In the genomic region with DNA sequence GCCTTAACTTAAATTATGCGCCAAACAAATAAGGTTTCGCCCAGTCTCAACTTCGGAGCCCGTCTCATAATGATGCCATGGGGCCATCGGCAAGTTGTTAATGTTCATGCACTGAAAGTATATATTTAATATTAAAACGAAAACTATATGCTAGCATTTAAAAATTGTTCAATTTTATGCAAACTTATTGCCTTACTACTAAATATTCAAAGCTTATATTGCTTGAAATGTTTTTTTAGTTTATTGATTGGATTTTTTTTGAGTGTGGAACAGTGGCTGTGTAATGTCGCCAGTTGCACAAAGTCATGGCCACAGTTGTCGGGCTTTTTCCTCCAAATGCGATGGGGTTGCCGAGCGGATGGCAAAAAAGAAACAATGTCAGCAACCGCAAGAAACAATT, we compare ENCODE assay signal across 4 fruit fly cellular contexts.
TF ChIP-seq lines count a peak whose summit lies in the region.

No protein-coding gene starts in this region.

- TF ChIP-seq CTCF in whole organism, embryonic (GFP tag; optimal IDR thresholded peaks at IDR 0.05; lab: Kevin White, UChicago), result no peak

TF ChIP-seq in whole organism, embryonic, 481 proteins besides CTCF, POLR2A, EP300 and RAD21 (continues in another document):
- TF ChIP-seq CG13894 (tag; optimal IDR thresholded peaks at IDR 0.05; lab: Kevin White, UChicago) (no peak), CG6654 (GFP tag; optimal IDR thresholded peaks at IDR 0.05; lab: Kevin White, UChicago) (no peak), CG8388 (GFP tag; optimal IDR thresholded peaks at IDR 0.05; lab: Kevin White, UChicago) (peak; percentile 9), schlank (tag; optimal IDR thresholded peaks at IDR 0.05; lab: Kevin White, UChicago) (no peak), wor (GFP tag; IDR thresholded peaks at IDR 0.05; lab: Robert Waterston, UW) (no peak), ci (GFP tag; IDR thresholded peaks at IDR 0.05; lab: Robert Waterston, UW) (peak; percentile 66; the same call in 2 of the 3 replicates), CG11504 (tag; optimal IDR thresholded peaks at IDR 0.05; lab: Kevin White, UChicago) (peak; percentile 32), row (GFP tag; IDR thresholded peaks at IDR 0.05; lab: Robert Waterston, UW) (peak; percentile 37; the same call in 1 of the 3 replicates), CG10267 (tag; optimal IDR thresholded peaks at IDR 0.05; lab: Kevin White, UChicago) (peak; percentile 25), CG18262 (tag; optimal IDR thresholded peaks at IDR 0.05; lab: Kevin White, UChicago) (peak; percentile 19), pan (optimal IDR thresholded peaks at IDR 0.05; lab: Kevin White, UChicago) (no peak), pan (GFP tag; optimal IDR thresholded peaks at IDR 0.05 in 1 of 2, IDR thresholded peaks at IDR 0.05 in 1 of 2) (peak in 1 of 2 experiments; percentile 38), nom (GFP tag; optimal IDR thresholded peaks at IDR 0.05; lab: Kevin White, UChicago) (peak; percentile 50), tgo (GFP tag; IDR thresholded peaks at IDR 0.05; lab: Robert Waterston, UW) (peak; percentile 30; the same call in 1 of the 3 replicates), CG17612 (GFP tag; IDR thresholded peaks at IDR 0.05; lab: Robert Waterston, UW) (no peak), Camta (GFP tag; optimal IDR thresholded peaks at IDR 0.05; lab: Kevin White, UChicago) (no peak), CG2712 (tag; optimal IDR thresholded peaks at IDR 0.05; lab: Kevin White, UChicago) (peak; percentile 41), CG32772 (GFP tag; IDR thresholded peaks at IDR 0.05; lab: Robert Waterston, UW) (peak; percentile 33; the same call in 1 of the 2 replicates), Dip2 (GFP tag; IDR thresholded peaks at IDR 0.05; lab: Robert Waterston, UW) (no peak), sens-2 (GFP tag; IDR thresholded peaks at IDR 0.05; lab: Robert Waterston, UW) (0 out of 2 replicates have a peak, but pooled peaks have one; percentile 41), CG11085 (GFP tag; IDR thresholded peaks at IDR 0.05; lab: Robert Waterston, UW) (no peak)

TF ChIP-seq in whole organism, prepupa, 60 proteins besides CTCF, POLR2A, EP300 and RAD21 (continues in another document):
- TF ChIP-seq Hr4 (GFP tag; optimal IDR thresholded peaks at IDR 0.05; lab: Kevin White, UChicago) (peak; percentile 84), CG11902 (GFP tag; optimal IDR thresholded peaks at IDR 0.05; lab: Kevin White, UChicago) (peak; percentile 72), fd59A (GFP tag; optimal IDR thresholded peaks at IDR 0.05; lab: Kevin White, UChicago) (peak; percentile 66), Eip75B (GFP tag; optimal IDR thresholded peaks at IDR 0.05; lab: Kevin White, UChicago) (peak; percentile 85), CG4318 (GFP tag; optimal IDR thresholded peaks at IDR 0.05; lab: Kevin White, UChicago) (peak; percentile 58), net (GFP tag; optimal IDR thresholded peaks at IDR 0.05; lab: Kevin White, UChicago) (peak; percentile 78), Eip78C (GFP tag; lab: Kevin White, UChicago) (peak; percentile 92), Gug (GFP tag; IDR thresholded peaks at IDR 0.05; lab: Robert Waterston, UW) (peak; percentile 85), CG16779 (tag; optimal IDR thresholded peaks at IDR 0.05; lab: Kevin White, UChicago) (peak; percentile 57), eg (GFP tag; IDR thresholded peaks at IDR 0.05; lab: Robert Waterston, UW) (peak; percentile 91), CG6276 (GFP tag; optimal IDR thresholded peaks at IDR 0.05; lab: Kevin White, UChicago) (no peak), Ets96B (tag; optimal IDR thresholded peaks at IDR 0.05; lab: Kevin White, UChicago) (peak; percentile 86), Smox (GFP tag; optimal IDR thresholded peaks at IDR 0.05; lab: Kevin White, UChicago) (peak; percentile 81), Sox15 (GFP tag; optimal IDR thresholded peaks at IDR 0.05; lab: Kevin White, UChicago) (peak; percentile 43), CG8119 (GFP tag; IDR thresholded peaks at IDR 0.05; lab: Robert Waterston, UW) (peak; percentile 91), Eip93F (GFP tag; optimal IDR thresholded peaks at IDR 0.05; lab: Kevin White, UChicago) (peak; percentile 55), vri (GFP tag; optimal IDR thresholded peaks at IDR 0.05; lab: Kevin White, UChicago) (peak; percentile 64), Lpt (GFP tag; optimal IDR thresholded peaks at IDR 0.05; lab: Kevin White, UChicago) (peak; percentile 71), spab (GFP tag; optimal IDR thresholded peaks at IDR 0.05; lab: Kevin White, UChicago) (peak; percentile 68), fd85E (GFP tag; optimal IDR thresholded peaks at IDR 0.05; lab: Kevin White, UChicago) (peak; percentile 54), CG8319 (GFP tag; optimal IDR thresholded peaks at IDR 0.05; lab: Kevin White, UChicago) (peak; percentile 71), CG1621 (tag; optimal IDR thresholded peaks at IDR 0.05; lab: Kevin White, UChicago) (peak; percentile 75)

TF ChIP-seq in whole organism, pupa, 21 proteins besides CTCF, POLR2A, EP300 and RAD21:
- TF ChIP-seq gl (tag; optimal IDR thresholded peaks at IDR 0.05; lab: Kevin White, UChicago) (peak; percentile 63), CG17806 (tag; optimal IDR thresholded peaks at IDR 0.05; lab: Kevin White, UChicago) (peak; percentile 90), CG14655 (GFP tag; optimal IDR thresholded peaks at IDR 0.05; lab: Kevin White, UChicago) (peak; percentile 83), CG9948 (tag; optimal IDR thresholded peaks at IDR 0.05; lab: Kevin White, UChicago) (peak; percentile 79), CG32121 (GFP tag; IDR thresholded peaks at IDR 0.05; lab: Robert Waterston, UW) (peak; percentile 74), CG10348 (GFP tag; IDR thresholded peaks at IDR 0.05; lab: Robert Waterston, UW) (no peak), CG12605 (GFP tag; IDR thresholded peaks at IDR 0.05; lab: Robert Waterston, UW) (peak; percentile 84), Pif1A (GFP tag; optimal IDR thresholded peaks at IDR 0.05; lab: Kevin White, UChicago) (peak; percentile 88), CG4496 (GFP tag; IDR thresholded peaks at IDR 0.05; lab: Robert Waterston, UW) (peak; percentile 82), CG13204 (GFP tag; optimal IDR thresholded peaks at IDR 0.05; lab: Kevin White, UChicago) (no peak), CG15710 (tag; optimal IDR thresholded peaks at IDR 0.05; lab: Kevin White, UChicago) (peak; percentile 83), CG34367 (tag; optimal IDR thresholded peaks at IDR 0.05; lab: Kevin White, UChicago) (peak; percentile 67), CG8301 (tag; optimal IDR thresholded peaks at IDR 0.05; lab: Kevin White, UChicago) (peak; percentile 80), CG8159 (tag; optimal IDR thresholded peaks at IDR 0.05; lab: Kevin White, UChicago) (peak; percentile 92), Snoo (tag; optimal IDR thresholded peaks at IDR 0.05; lab: Kevin White, UChicago) (peak; percentile 76), D1 (tag; optimal IDR thresholded peaks at IDR 0.05; lab: Kevin White, UChicago) (peak; percentile 70), fd96Ca (GFP tag; IDR thresholded peaks at IDR 0.05; lab: Robert Waterston, UW) (peak; percentile 69; the same call in 2 of the 3 replicates), Pif1B (GFP tag; optimal IDR thresholded peaks at IDR 0.05; lab: Kevin White, UChicago) (peak; percentile 88), rn (GFP tag; IDR thresholded peaks at IDR 0.05; lab: Robert Waterston, UW) (peak; percentile 76), EcR (GFP tag; optimal IDR thresholded peaks at IDR 0.05; lab: Kevin White, UChicago) (peak; percentile 74), Ets98B (GFP tag; IDR thresholded peaks at IDR 0.05; lab: Robert Waterston, UW) (peak; percentile 85)

TF ChIP-seq in whole organism, wandering third instar larva, 38 proteins besides CTCF, POLR2A, EP300 and RAD21 (continues in another document):
- no peak for TF ChIP-seq dsf (GFP tag; optimal IDR thresholded peaks at IDR 0.05; lab: Kevin White, UChicago; ENCODE audit: borderline replicate concordance)
- TF ChIP-seq br (GFP tag; optimal IDR thresholded peaks at IDR 0.05; lab: Kevin White, UChicago), result peak; percentile 79
- no peak for TF ChIP-seq Hr83 (GFP tag; optimal IDR thresholded peaks at IDR 0.05; lab: Kevin White, UChicago; ENCODE audit: poor library complexity, severe bottlenecking)
- TF ChIP-seq rgr (GFP tag; optimal IDR thresholded peaks at IDR 0.05; lab: Kevin White, UChicago), result peak; percentile 73
- TF ChIP-seq CrebA (GFP tag; optimal IDR thresholded peaks at IDR 0.05; lab: Kevin White, UChicago; ENCODE audit: borderline replicate concordance), result no peak
- TF ChIP-seq sv (GFP tag; optimal IDR thresholded peaks at IDR 0.05; lab: Kevin White, UChicago), result no peak
- TF ChIP-seq brk (GFP tag; optimal IDR thresholded peaks at IDR 0.05; lab: Kevin White, UChicago), result peak; percentile 71
- TF ChIP-seq CG32264 (GFP tag; optimal IDR thresholded peaks at IDR 0.05; lab: Kevin White, UChicago), result peak; percentile 15
- no peak for TF ChIP-seq Myc (optimal IDR thresholded peaks at IDR 0.05; lab: Kevin White, UChicago)
- TF ChIP-seq Sp1 (GFP tag; optimal IDR thresholded peaks at IDR 0.05; lab: Kevin White, UChicago), result peak; percentile 74
- TF ChIP-seq Hnf4 (GFP tag; optimal IDR thresholded peaks at IDR 0.05; lab: Kevin White, UChicago), result peak; percentile 79
- peak; percentile 80 for TF ChIP-seq fru (GFP tag; optimal IDR thresholded peaks at IDR 0.05; lab: Kevin White, UChicago)
- TF ChIP-seq psq (GFP tag; optimal IDR thresholded peaks at IDR 0.05; lab: Kevin White, UChicago), result peak; percentile 50
- no peak for TF ChIP-seq Mio (GFP tag; optimal IDR thresholded peaks at IDR 0.05; lab: Kevin White, UChicago)
- TF ChIP-seq Abd-B (GFP tag; optimal IDR thresholded peaks at IDR 0.05; lab: Kevin White, UChicago), result no peak
- TF ChIP-seq Rel (GFP tag; optimal IDR thresholded peaks at IDR 0.05; lab: Kevin White, UChicago), result no peak
- no peak for TF ChIP-seq Rel (tag; optimal IDR thresholded peaks at IDR 0.05; lab: Kevin White, UChicago)
- TF ChIP-seq lola (GFP tag; optimal IDR thresholded peaks at IDR 0.05; lab: Kevin White, UChicago), result no peak
- TF ChIP-seq foxo (GFP tag; optimal IDR thresholded peaks at IDR 0.05; lab: Kevin White, UChicago), result peak in 1 of 2 experiments; percentile 74
- TF ChIP-seq ey (GFP tag; optimal IDR thresholded peaks at IDR 0.05; lab: Kevin White, UChicago), result peak; percentile 68
- no peak for TF ChIP-seq Dif (GFP tag; optimal IDR thresholded peaks at IDR 0.05; lab: Kevin White, UChicago; ENCODE audit: partially characterized antibody)
- TF ChIP-seq tai (GFP tag; optimal IDR thresholded peaks at IDR 0.05; lab: Kevin White, UChicago), result peak; percentile 67
- TF ChIP-seq HLH106 (tag; optimal IDR thresholded peaks at IDR 0.05; lab: Kevin White, UChicago), result peak; percentile 78
- peak; percentile 62 for TF ChIP-seq dmrt93B (GFP tag; optimal IDR thresholded peaks at IDR 0.05; lab: Kevin White, UChicago)
- no peak for TF ChIP-seq pan (optimal IDR thresholded peaks at IDR 0.05; lab: Kevin White, UChicago)
- no peak for TF ChIP-seq jim (GFP tag; optimal IDR thresholded peaks at IDR 0.05; lab: Kevin White, UChicago)
- TF ChIP-seq usp (GFP tag; optimal IDR thresholded peaks at IDR 0.05; lab: Kevin White, UChicago), result no peak
- no peak for TF ChIP-seq Dfd (GFP tag; optimal IDR thresholded peaks at IDR 0.05; lab: Kevin White, UChicago)
- peak; percentile 37 for TF ChIP-seq Jra (GFP tag; optimal IDR thresholded peaks at IDR 0.05; lab: Kevin White, UChicago)
- TF ChIP-seq OdsH (GFP tag; optimal IDR thresholded peaks at IDR 0.05; lab: Kevin White, UChicago), result peak; percentile 77

Comparison
In these comparisons a context has a peak if more than half of its experiments do, and no peak if none do; other contexts are left out.
1. Of the 7 proteins assayed by ChIP-seq in both whole organism, embryonic and whole organism, prepupa: peak only in whole organism, embryonic: none; only in whole organism, prepupa: Blimp-1, CG16779, CG6854, Gug, Hr39, Lpt and 1 more; in both: none; in neither: 0.